Worm (Caenorhabditis elegans): Measurements from ENCODE around the gene E02C12.12.

E02C12.12 gene

DNA sequence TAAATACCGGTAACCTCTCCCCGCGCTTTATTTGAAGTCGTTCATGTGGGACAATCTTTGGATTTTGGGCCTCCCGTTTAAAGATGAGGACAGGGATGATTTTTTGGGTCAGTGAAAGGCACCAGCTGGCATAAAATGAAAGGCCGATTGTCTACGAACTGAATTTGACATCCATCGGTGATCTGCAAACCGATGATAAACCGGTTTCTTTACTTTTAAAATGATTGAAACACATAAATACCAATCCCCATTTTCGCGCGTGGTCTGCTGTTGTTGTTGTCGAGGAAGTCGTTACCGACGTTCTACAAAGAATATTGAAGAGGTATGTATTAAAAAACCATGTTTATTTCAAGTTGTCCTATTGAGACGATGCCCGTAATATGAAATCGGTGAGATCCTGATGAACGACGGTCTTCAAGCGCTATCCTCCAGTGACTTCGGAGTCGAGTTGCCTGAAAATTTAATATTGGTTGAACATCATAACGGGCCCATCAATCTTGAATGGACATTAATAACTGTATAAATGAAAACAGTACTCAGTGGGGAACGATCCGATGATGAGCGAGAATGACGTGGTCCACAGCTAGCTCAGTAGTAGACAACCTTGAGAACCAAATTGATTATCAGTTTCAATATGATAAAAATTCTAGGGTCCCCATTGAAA lies 39.0 kb downstream of the E02C12.12 start:
- TF ChIP-seq lin-13 (GFP tag; optimal IDR thresholded peaks at IDR 0.05) (no peak), nhr-85 (tag) (peak; percentile 20), nhr-19 (GFP tag; conservative IDR thresholded peaks at IDR 0.05) (0 out of 2 replicates have a peak, but pooled peaks have one; percentile 25), snpc-4 (tag; optimal IDR thresholded peaks at IDR 0.05) (no peak), efl-1 (optimal IDR thresholded peaks at IDR 0.05) (no peak), efl-1 (GFP tag; optimal IDR thresholded peaks at IDR 0.05 in 1 of 2) (peak in 1 of 2 experiments; percentile 93), isw-1 (GFP tag; IDR thresholded peaks at IDR 0.05) (peak; percentile 14; the same call in 1 of the 2 replicates)

- peak; percentile 16 for TF ChIP-seq nhr-19 (GFP tag; conservative IDR thresholded peaks at IDR 0.05)
- peak; percentile 23; the same call in 1 of the 2 replicates for TF ChIP-seq grh-1 (GFP tag; IDR thresholded peaks at IDR 0.05)
These were observed 39.8 kb downstream of the E02C12.12 start for ce11 chrV:9342282-9342681.

DNA sequence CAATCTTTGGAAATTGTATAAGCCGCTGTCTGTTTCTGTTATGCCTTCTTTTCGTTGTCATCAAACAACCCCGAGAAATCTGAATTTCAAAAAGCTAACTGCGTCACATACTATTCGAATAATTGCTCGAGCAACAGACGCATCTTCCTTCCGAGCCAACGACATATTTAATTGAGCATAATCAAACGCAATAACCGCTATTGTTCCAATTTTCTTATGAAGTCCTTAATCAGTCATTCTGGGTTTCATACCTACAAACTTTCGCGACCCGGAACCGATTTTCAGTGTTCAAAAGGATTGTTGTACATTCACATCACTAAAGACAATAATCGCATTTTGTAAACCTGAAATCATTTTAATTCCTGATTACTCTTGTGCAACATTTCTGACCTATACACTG lies 40.3 kb downstream of the E02C12.12 start:
- TF ChIP-seq grh-1 (GFP tag; IDR thresholded peaks at IDR 0.05) = peak; percentile 37; the same call in 1 of the 2 replicates

- no peak for TF ChIP-seq mdl-1 (tag; optimal IDR thresholded peaks at IDR 0.05)
- no peak for TF ChIP-seq pag-3 (tag; optimal IDR thresholded peaks at IDR 0.05; ENCODE audit: borderline replicate concordance, insufficient read depth)
- TF ChIP-seq nhr-12 (tag; optimal IDR thresholded peaks at IDR 0.05) = no peak
- no peak for TF ChIP-seq ets-5 (GFP tag; IDR thresholded peaks at IDR 0.05)
- no peak for TF ChIP-seq nhr-11 (tag; optimal IDR thresholded peaks at IDR 0.05)
- no peak for TF ChIP-seq dpl-1 (GFP tag; optimal IDR thresholded peaks at IDR 0.05)
- TF ChIP-seq vab-15 (tag; optimal IDR thresholded peaks at IDR 0.05) = no peak
- no peak for TF ChIP-seq nhr-84 (tag; optimal IDR thresholded peaks at IDR 0.05)
- no peak for TF ChIP-seq nhr-76 (tag; optimal IDR thresholded peaks at IDR 0.05)
- no peak for TF ChIP-seq ceh-88 (GFP tag; IDR thresholded peaks at IDR 0.05)
- TF ChIP-seq lin-35 (GFP tag; optimal IDR thresholded peaks at IDR 0.05) = no peak
- peak; percentile 23 for TF ChIP-seq nhr-71 (tag; optimal IDR thresholded peaks at IDR 0.05)
- no peak for TF ChIP-seq dsc-1 (tag; optimal IDR thresholded peaks at IDR 0.05)
- TF ChIP-seq hlh-17 (GFP tag; optimal IDR thresholded peaks at IDR 0.05; ENCODE audit: borderline replicate concordance) = no peak
- no peak for TF ChIP-seq sptf-1 (tag; optimal IDR thresholded peaks at IDR 0.05)
- TF ChIP-seq nhr-85 (tag) = no peak
- TF ChIP-seq lin-14 (GFP tag; optimal IDR thresholded peaks at IDR 0.05) = no peak
- no peak for TF ChIP-seq ces-1 (GFP tag; optimal IDR thresholded peaks at IDR 0.05)
- no peak for TF ChIP-seq unc-98 (GFP tag; IDR thresholded peaks at IDR 0.05)
- TF ChIP-seq ceh-8 (GFP tag; optimal IDR thresholded peaks at IDR 0.05) = no peak
- no peak for TF ChIP-seq zip-4 (GFP tag; optimal IDR thresholded peaks at IDR 0.05)
- no peak for TF ChIP-seq ama-1 (optimal IDR thresholded peaks at IDR 0.05)
- TF ChIP-seq unc-130 (tag; optimal IDR thresholded peaks at IDR 0.05) = no peak
- TF ChIP-seq elt-2 (tag; optimal IDR thresholded peaks at IDR 0.05) = no peak
- peak; percentile 24; the same call in 1 of the 2 replicates for TF ChIP-seq nhr-19 (GFP tag; conservative IDR thresholded peaks at IDR 0.05)
- no peak for TF ChIP-seq zag-1 (tag; optimal IDR thresholded peaks at IDR 0.05)
- TF ChIP-seq swsn-7 (tag; optimal IDR thresholded peaks at IDR 0.05) = no peak
- TF ChIP-seq ceh-63 (GFP tag; optimal IDR thresholded peaks at IDR 0.05) = peak; percentile 23
- TF ChIP-seq grh-1 (GFP tag; IDR thresholded peaks at IDR 0.05) = peak; percentile 56
- TF ChIP-seq snpc-4 (tag; optimal IDR thresholded peaks at IDR 0.05) = no peak
- no peak for TF ChIP-seq snu-23 (GFP tag; optimal IDR thresholded peaks at IDR 0.05)
- TF ChIP-seq nhr-47 (tag; optimal IDR thresholded peaks at IDR 0.05) = no peak
- TF ChIP-seq pax-3 (tag; optimal IDR thresholded peaks at IDR 0.05) = no peak
- TF ChIP-seq pqm-1 (tag; optimal IDR thresholded peaks at IDR 0.05) = no peak
- TF ChIP-seq rnt-1 (tag; optimal IDR thresholded peaks at IDR 0.05) = peak; percentile 20
- peak; percentile 3 for TF ChIP-seq unc-86 (tag; optimal IDR thresholded peaks at IDR 0.05)
- peak; percentile 9 for TF ChIP-seq C16A3.4 (tag; optimal IDR thresholded peaks at IDR 0.05)
- no peak for TF ChIP-seq fkh-8 (tag; optimal IDR thresholded peaks at IDR 0.05)
- no peak for TF ChIP-seq sup-37 (GFP tag; optimal IDR thresholded peaks at IDR 0.05)
- TF ChIP-seq aha-1 (tag; optimal IDR thresholded peaks at IDR 0.05) = no peak
- TF ChIP-seq egl-13 (tag; optimal IDR thresholded peaks at IDR 0.05) = no peak
These were observed 41.8 kb downstream of the E02C12.12 start for ce11 chrV:9340318-9340717.

Measured in whole organism, L1 larva.